Worm (Caenorhabditis elegans): Measurements from ENCODE around the gene K09E2.1.

Gene K09E2.1

ce11 chrX:8674514-8674913 is 7.2 kb upstream of the K09E2.1 start (continued):
- TF ChIP-seq ces-1 (GFP tag; optimal IDR thresholded peaks at IDR 0.05) (no peak), F44E2.7 (GFP tag; IDR thresholded peaks at IDR 0.05) (no peak), hlh-30 (tag; optimal IDR thresholded peaks at IDR 0.05; ENCODE audit: insufficient read depth) (peak; percentile 95), nhr-48 (tag; optimal IDR thresholded peaks at IDR 0.05) (peak; percentile 68), jun-1 (tag; optimal IDR thresholded peaks at IDR 0.05) (no peak), ZK337.2 (GFP tag; IDR thresholded peaks at IDR 0.05) (no peak), ceh-62 (tag; optimal IDR thresholded peaks at IDR 0.05) (no peak)

ce11 chrX:8675151-8675550 is 6.5 kb upstream of the K09E2.1 start:
- TF ChIP-seq nhr-41 (GFP tag; IDR thresholded peaks at IDR 0.05), result no peak
- peak in 1 of 2 experiments; percentile 93 for TF ChIP-seq unc-62 (GFP tag; optimal IDR thresholded peaks at IDR 0.05 in 1 of 2)
- TF ChIP-seq unc-62 (tag; optimal IDR thresholded peaks at IDR 0.05), result no peak

- TF ChIP-seq mxl-3 (GFP tag; optimal IDR thresholded peaks at IDR 0.05) (peak; percentile 23), hlh-30 (tag; optimal IDR thresholded peaks at IDR 0.05; ENCODE audit: insufficient read depth) (peak; percentile 93), Y5F2A.4 (GFP tag; optimal IDR thresholded peaks at IDR 0.05) (no peak), attf-4 (tag; optimal IDR thresholded peaks at IDR 0.05) (no peak), dmd-6 (GFP tag; IDR thresholded peaks at IDR 0.05) (peak; percentile 95), unc-130 (GFP tag; optimal IDR thresholded peaks at IDR 0.05) (no peak), mdl-1 (tag; optimal IDR thresholded peaks at IDR 0.05) (peak; percentile 63 to 88), zfp-3 (GFP tag; conservative IDR thresholded peaks at IDR 0.05) (no peak), spr-3 (GFP tag; optimal IDR thresholded peaks at IDR 0.05) (no peak), ctbp-1 (GFP tag; IDR thresholded peaks at IDR 0.05) (no peak), sdz-12 (GFP tag; optimal IDR thresholded peaks at IDR 0.05) (no peak), nhr-77 (tag; optimal IDR thresholded peaks at IDR 0.05) (peak; percentile 83), lim-7 (GFP tag; IDR thresholded peaks at IDR 0.05) (no peak), R02D3.7 (tag; optimal IDR thresholded peaks at IDR 0.05) (no peak), pqm-1 (tag; optimal IDR thresholded peaks at IDR 0.05) (peak; percentile 63), hlh-11 (tag; optimal IDR thresholded peaks at IDR 0.05) (peak; percentile 81), daf-16 (GFP tag; optimal IDR thresholded peaks at IDR 0.05) (peak in 1 of 2 experiments; percentile 3), daf-16 (tag; optimal IDR thresholded peaks at IDR 0.05) (peak; percentile 69), F37D6.2 (tag; optimal IDR thresholded peaks at IDR 0.05) (no peak), Y48G9A.11 (GFP tag; IDR thresholded peaks at IDR 0.05) (no peak), php-3 (GFP tag; IDR thresholded peaks at IDR 0.05) (peak; percentile 42; the same call in 1 of the 2 replicates), duxl-1 (tag; optimal IDR thresholded peaks at IDR 0.05; ENCODE audit: poor library complexity) (no peak), ceh-44 (GFP tag; IDR thresholded peaks at IDR 0.05) (no peak), dpl-1 (GFP tag; optimal IDR thresholded peaks at IDR 0.05) (no peak), unc-39 (tag; optimal IDR thresholded peaks at IDR 0.05) (no peak), tag-97 (GFP tag; IDR thresholded peaks at IDR 0.05) (no peak), lin-15B (tag; optimal IDR thresholded peaks at IDR 0.05) (no peak), nhr-25 (tag; optimal IDR thresholded peaks at IDR 0.05; ENCODE audit: borderline replicate concordance, insufficient read depth) (peak; percentile 25), rbr-2 (tag; optimal IDR thresholded peaks at IDR 0.05) (no peak), aly-2 (tag; optimal IDR thresholded peaks at IDR 0.05) (no peak), dve-1 (tag; optimal IDR thresholded peaks at IDR 0.05; ENCODE audit: insufficient read depth) (peak; percentile 64), nhr-28 (tag; optimal IDR thresholded peaks at IDR 0.05) (peak; percentile 81), ceh-20 (GFP tag; IDR thresholded peaks at IDR 0.05) (no peak), lin-1 (GFP tag; IDR thresholded peaks at IDR 0.05) (no peak), mxl-2 (GFP tag; conservative IDR thresholded peaks at IDR 0.05) (no peak), jun-1 (tag; optimal IDR thresholded peaks at IDR 0.05) (no peak), T26A8.4 (GFP tag; IDR thresholded peaks at IDR 0.05) (no peak), aha-1 (tag) (peak; percentile 90), snpc-4 (tag; optimal IDR thresholded peaks at IDR 0.05) (no peak), madf-5 (GFP tag; IDR thresholded peaks at IDR 0.05) (no peak)
These were observed 5.5 kb upstream of the K09E2.1 start for ce11 chrX:8676088-8676779.
